Fruit fly (Drosophila melanogaster) whole organism, embryonic: ENCODE data around the gene Arfip.
A peak's percentile ranks its signal among the peaks of the same experiment; 100 is the strongest.

ENCODE experiments used
- ATbp ChIP-seq: fragments of 200-800 bp; sonication (Bioruptor generic); optimal IDR thresholded peaks from 2 replicates; lab custom pipeline; 2017; ENCODE audit warnings: missing biosample characterization, mild to moderate bottlenecking, missing genetic modification characterization, missing genetic modification reagents
- Atf3 ChIP-seq: fragments of 200-800 bp; sonication (Bioruptor generic); optimal IDR thresholded peaks from 3 replicates; lab custom pipeline; 2016; ENCODE audit warnings: missing biosample characterization, missing genetic modification characterization
- CG10147 ChIP-seq: fragments of 200-800 bp; sonication (Bioruptor generic); optimal IDR thresholded peaks from 2 replicates; lab custom pipeline; 2019; ENCODE audit warnings: missing biosample characterization, mild to moderate bottlenecking, missing genetic modification characterization, moderate library complexity
- CG10209 ChIP-seq: fragments of 200-800 bp; sonication (Bioruptor generic); optimal IDR thresholded peaks from 3 replicates; lab custom pipeline; 2017; ENCODE audit warnings: missing biosample characterization, mild to moderate bottlenecking, missing genetic modification characterization, missing genetic modification reagents
- CG10267 ChIP-seq: fragments of 200-800 bp; sonication (Bioruptor generic); optimal IDR thresholded peaks from 2 replicates; lab custom pipeline; 2018; ENCODE audit warnings: missing biosample characterization, mild to moderate bottlenecking, missing genetic modification characterization, moderate library complexity
- CG10431 ChIP-seq: fragments of 200-800 bp; sonication (Bioruptor generic); optimal IDR thresholded peaks from 3 replicates; lab custom pipeline; 2018; ENCODE audit warnings: missing biosample characterization, mild to moderate bottlenecking, missing genetic modification characterization
- CG10462 ChIP-seq: fragments of 200-800 bp; sonication (Bioruptor generic); optimal IDR thresholded peaks from 2 replicates; lab custom pipeline; 2016; ENCODE audit warnings: missing biosample characterization, missing genetic modification characterization
- CG10543 ChIP-seq: fragments of 200-800 bp; sonication (Bioruptor generic); optimal IDR thresholded peaks from 3 replicates; lab custom pipeline; 2017; ENCODE audit warnings: missing biosample characterization, mild to moderate bottlenecking, missing genetic modification characterization, moderate library complexity
- CG12299 ChIP-seq: fragments of 200-800 bp; sonication (Bioruptor generic); optimal IDR thresholded peaks from 2 replicates; lab custom pipeline; 2018; ENCODE audit warnings: missing biosample characterization, mild to moderate bottlenecking, missing genetic modification characterization
- CG13123 ChIP-seq: fragments of 200-800 bp; sonication (Bioruptor generic); optimal IDR thresholded peaks from 2 replicates; lab custom pipeline; 2016; ENCODE audit warnings: missing biosample characterization, missing genetic modification characterization
- CG14667 ChIP-seq: fragments of 200-800 bp; sonication (Bioruptor generic); IDR thresholded peaks from 2 replicates; pipeline ENCODE4 v1.3.6; 2022; ENCODE audit warnings: missing biosample characterization, missing genetic modification characterization
- CG17359 ChIP-seq: fragments of 200-800 bp; sonication (Bioruptor generic); optimal IDR thresholded peaks from 3 replicates; lab custom pipeline; 2018; ENCODE audit warnings: missing biosample characterization, mild to moderate bottlenecking, missing genetic modification characterization, moderate library complexity
- CG18011 ChIP-seq: fragments of 200-800 bp; sonication (Bioruptor generic); optimal IDR thresholded peaks from 2 replicates; lab custom pipeline; 2017; ENCODE audit warnings: missing biosample characterization, missing genetic modification characterization, mild to moderate bottlenecking, moderate library complexity, missing genotype
- CG2116 ChIP-seq: fragments of 200-800 bp; sonication (Bioruptor generic); optimal IDR thresholded peaks from 3 replicates; lab custom pipeline; 2018; ENCODE audit warnings: missing biosample characterization, mild to moderate bottlenecking, missing genetic modification characterization
- CG2199 ChIP-seq: fragments of 200-800 bp; sonication (Bioruptor generic); IDR thresholded peaks from 3 replicates; pipeline ENCODE4 v1.3.6; 2022; ENCODE audit warnings: missing biosample characterization, missing genetic modification characterization
- CG2889 ChIP-seq: fragments of 200-800 bp; sonication (Bioruptor generic); IDR thresholded peaks from 3 replicates; pipeline ENCODE4 v1.3.6; 2022; ENCODE audit warnings: missing biosample characterization, missing genetic modification characterization
- CG30431 ChIP-seq: fragments of 200-800 bp; sonication (Bioruptor generic); optimal IDR thresholded peaks from 2 replicates; lab custom pipeline; 2017; ENCODE audit warnings: missing biosample characterization, missing genetic modification characterization
- CG42726 ChIP-seq: fragments of 200-800 bp; sonication (Bioruptor generic); IDR thresholded peaks from 2 replicates; pipeline ENCODE4 v1.3.6; 2022; ENCODE audit warnings: missing biosample characterization, missing genetic modification characterization; ENCODE audit not compliant: partially characterized antibody
- CG6813 ChIP-seq: fragments of 200-800 bp; sonication (Bioruptor generic); optimal IDR thresholded peaks from 2 replicates; lab custom pipeline; 2017; ENCODE audit warnings: missing biosample characterization, missing genetic modification characterization, mild to moderate bottlenecking, moderate library complexity, missing genetic modification reagents
- CG7839 ChIP-seq: fragments of 200-800 bp; sonication (Bioruptor generic); optimal IDR thresholded peaks from 3 replicates; lab custom pipeline; 2018; ENCODE audit warnings: missing biosample characterization, mild to moderate bottlenecking, missing genetic modification characterization, moderate library complexity
- CG8290 ChIP-seq, 3 experiments: fragments of 200-800 bp; sonication (Bioruptor generic); optimal IDR thresholded peaks; 2 replicates each; lab custom pipeline; 2016 to 2019; ENCODE audit warnings: missing biosample characterization in 3 of 3, missing genetic modification characterization in 3 of 3, mild to moderate bottlenecking in 2 of 3, moderate library complexity in 1 of 3
- CG8765 ChIP-seq: fragments of 200-800 bp; sonication (Bioruptor generic); IDR thresholded peaks from 2 replicates; pipeline ENCODE4 v1.3.6; 2022; ENCODE audit warnings: missing biosample characterization, missing genetic modification characterization
- CG9797 ChIP-seq: fragments of 200-800 bp; sonication (Bioruptor generic); optimal IDR thresholded peaks from 3 replicates; lab custom pipeline; 2018; ENCODE audit warnings: missing biosample characterization, mild to moderate bottlenecking, missing genetic modification characterization
- CG9932 ChIP-seq: fragments of 200-800 bp; sonication (Bioruptor generic); IDR thresholded peaks from 2 replicates; pipeline ENCODE4 v1.3.6; 2022; ENCODE audit warnings: missing biosample characterization, missing genetic modification characterization
- CTCF ChIP-seq: fragments of 200-800 bp; sonication (Bioruptor generic); optimal IDR thresholded peaks from 2 replicates; lab custom pipeline; 2017; ENCODE audit warnings: missing biosample characterization, mild to moderate bottlenecking, missing genetic modification characterization, moderate library complexity
- E2f2 ChIP-seq: fragments of 200-800 bp; sonication (Bioruptor generic); IDR thresholded peaks from 2 replicates; pipeline ENCODE4 v1.3.6; 2022; ENCODE audit warnings: missing biosample characterization, missing genetic modification characterization
- Fer2 ChIP-seq: fragments of 200-800 bp; sonication (Bioruptor generic); optimal IDR thresholded peaks from 2 replicates; lab custom pipeline; 2018; ENCODE audit warnings: missing biosample characterization, mild to moderate bottlenecking, missing genetic modification characterization, moderate library complexity
- HLH4C ChIP-seq: fragments of 200-800 bp; sonication (Bioruptor generic); IDR thresholded peaks from 3 replicates; pipeline ENCODE4 v1.3.6; 2022; ENCODE audit warnings: missing biosample characterization, missing genetic modification characterization; ENCODE audit not compliant: partially characterized antibody
- MBD-R2 ChIP-seq: fragments of 200-800 bp; sonication (Bioruptor generic); IDR thresholded peaks from 2 replicates; pipeline ENCODE4 v1.3.6; 2022; ENCODE audit warnings: missing biosample characterization, missing genetic modification characterization
- Opbp ChIP-seq: fragments of 200-800 bp; sonication (Bioruptor generic); IDR thresholded peaks from 3 replicates; pipeline ENCODE4 v1.3.6; 2022; ENCODE audit warnings: missing biosample characterization, missing genetic modification characterization; ENCODE audit not compliant: partially characterized antibody
- bcd ChIP-seq: fragments of 200-800 bp; sonication (Bioruptor generic); optimal IDR thresholded peaks from 2 replicates; lab custom pipeline; 2017; ENCODE audit warnings: missing biosample characterization, mild to moderate bottlenecking, missing genetic modification characterization
- chinmo ChIP-seq: fragments of 200-800 bp; sonication (Bioruptor generic); IDR thresholded peaks from 4 replicates; pipeline ENCODE4 v1.3.6; 2022; ENCODE audit warnings: missing biosample characterization, missing genetic modification characterization; ENCODE audit not compliant: partially characterized antibody
- crp ChIP-seq, 2 experiments: fragments of 200-800 bp; sonication (Bioruptor generic); optimal IDR thresholded peaks; 2 replicates in 1 of 2; 3 replicates in 1 of 2; lab custom pipeline; 2017; ENCODE audit warnings: missing biosample characterization in 2 of 2, missing genetic modification characterization in 2 of 2, mild to moderate bottlenecking in 1 of 2, moderate library complexity in 1 of 2
- gt ChIP-seq: fragments of 200-800 bp; sonication (Bioruptor generic); IDR thresholded peaks from 2 replicates; pipeline ENCODE4 v1.3.6; 2022; ENCODE audit warnings: missing biosample characterization, missing genetic modification characterization
- inv ChIP-seq: fragments of 200-800 bp; sonication (Bioruptor generic); IDR thresholded peaks from 2 replicates; pipeline ENCODE4 v1.3.6; 2022; ENCODE audit warnings: missing biosample characterization, missing genetic modification characterization; ENCODE audit not compliant: partially characterized antibody
- lab ChIP-seq: fragments of 200-800 bp; sonication (Bioruptor generic); optimal IDR thresholded peaks from 3 replicates; lab custom pipeline; 2017; ENCODE audit warnings: missing biosample characterization, missing genetic modification characterization, mild to moderate bottlenecking, moderate library complexity, missing genetic modification reagents
- mirr ChIP-seq: fragments of 200-800 bp; sonication (Bioruptor generic); optimal IDR thresholded peaks from 3 replicates; lab custom pipeline; 2018; ENCODE audit warnings: missing biosample characterization, mild to moderate bottlenecking, missing genetic modification characterization
- nmo ChIP-seq: fragments of 200-800 bp; sonication (Bioruptor generic); optimal IDR thresholded peaks from 2 replicates; lab custom pipeline; 2018; ENCODE audit warnings: missing biosample characterization, mild to moderate bottlenecking, missing genetic modification characterization, moderate library complexity
- pho ChIP-seq: fragments of 200-800 bp; sonication (Bioruptor generic); optimal IDR thresholded peaks from 2 replicates; lab custom pipeline; 2016; ENCODE audit warnings: missing biosample characterization, missing genetic modification characterization
- prd ChIP-seq, 3 experiments: fragments of >200 bp in 2 of 3; fragments of 200-800 bp in 1 of 3; sonication (Bioruptor generic) in 1 of 3; optimal IDR thresholded peaks in 2 of 3; IDR thresholded peaks in 1 of 3; 2 replicates in 2 of 3; 3 replicates in 1 of 3; pipeline versions ENCODE4 v1.3.6 to Lab custom; 2017 to 2022; ENCODE audit warnings: missing biosample characterization in 1 of 3, missing genetic modification characterization in 1 of 3
- psq ChIP-seq: fragments of 200-800 bp; sonication (Bioruptor generic); optimal IDR thresholded peaks from 2 replicates; lab custom pipeline; 2017; ENCODE audit warnings: missing biosample characterization, missing genetic modification characterization
- pzg ChIP-seq: fragments of 200-800 bp; sonication (Bioruptor generic); optimal IDR thresholded peaks from 3 replicates; lab custom pipeline; 2018; ENCODE audit warnings: missing biosample characterization, mild to moderate bottlenecking, missing genetic modification characterization, moderate library complexity
- ranshi ChIP-seq: fragments of 200-800 bp; sonication (Bioruptor generic); IDR thresholded peaks from 2 replicates; pipeline ENCODE4 v1.3.6; 2022; ENCODE audit warnings: missing biosample characterization, missing genetic modification characterization
- sisA ChIP-seq: fragments of 200-800 bp; sonication (Bioruptor generic); IDR thresholded peaks from 2 replicates; pipeline ENCODE4 v1.3.6; 2022; ENCODE audit warnings: missing biosample characterization, missing genetic modification characterization
- sr ChIP-seq: fragments of 200-800 bp; sonication (Bioruptor generic); IDR thresholded peaks from 3 replicates; pipeline ENCODE4 v1.3.6; 2022; ENCODE audit warnings: missing biosample characterization, missing genetic modification characterization
- wor ChIP-seq: fragments of 200-800 bp; sonication (Bioruptor generic); IDR thresholded peaks from 2 replicates; pipeline ENCODE4 v1.3.6; 2022; ENCODE audit warnings: missing biosample characterization, missing genetic modification characterization

Arfip gene

dm6 chr3R:11243951-11244660 lies 9.3 kb upstream of the Arfip start, which contains the start of the genes CG17734 and CG5214 (continued):
- TF ChIP-seq CG10431 (GFP tag; lab: Kevin White, UChicago) (no peak), inv (peak; percentile 71), CG10543 (no peak), chinmo (GFP tag; lab: Robert Waterston, UW) (0 out of 4 replicates have a peak, but pooled peaks have one; percentile 27), ranshi (GFP tag; lab: Robert Waterston, UW) (0 out of 2 replicates have a peak, but pooled peaks have one; percentile 5), CG9797 (peak; percentile 76), Fer2 (tag; lab: Kevin White, UChicago) (no peak), CG7839 (tag; lab: Kevin White, UChicago) (no peak), CG2116 (GFP tag; lab: Kevin White, UChicago) (peak; percentile 41), CG10267 (tag; lab: Kevin White, UChicago) (peak; percentile 32), nmo (GFP tag; lab: Kevin White, UChicago) (no peak), Atf3 (GFP tag; lab: Kevin White, UChicago) (peak; percentile 38), sr (no peak), CG8765 (no peak), pzg (GFP tag; lab: Kevin White, UChicago) (peak; percentile 86), psq (GFP tag; lab: Kevin White, UChicago) (no peak), CG13123 (peak; percentile 13), CG2889 (no peak), HLH4C (GFP tag; lab: Robert Waterston, UW) (peak; percentile 58; the same call in 2 of the 3 replicates), Opbp (GFP tag; lab: Robert Waterston, UW) (peak; percentile 69; the same call in 2 of the 3 replicates), CG30431 (GFP tag; lab: Kevin White, UChicago) (no peak), CTCF (GFP tag; lab: Kevin White, UChicago) (peak; percentile 96), pho (GFP tag; lab: Kevin White, UChicago) (peak; percentile 29), CG12299 (tag; lab: Kevin White, UChicago) (no peak)

dm6 chr3R:11243057-11243740 lies 8.4 kb upstream of the Arfip start:
- TF ChIP-seq ATbp (GFP tag; lab: Kevin White, UChicago): no peak
- TF ChIP-seq CG8290 (GFP tag; optimal IDR thresholded peaks at IDR 0.05; lab: Kevin White, UChicago): peak; percentile 11
- TF ChIP-seq CG8290 (tag; optimal IDR thresholded peaks at IDR 0.05; lab: Kevin White, UChicago): peak in 1 of 2 experiments; percentile 13
- no peak; the same call in 1 of the 2 replicates for TF ChIP-seq MBD-R2 (GFP tag; lab: Robert Waterston, UW)
- TF ChIP-seq wor (GFP tag; lab: Robert Waterston, UW): no peak
- peak; percentile 20 for TF ChIP-seq bcd
- no peak for TF ChIP-seq CG10462
- no peak for TF ChIP-seq CG2199 (GFP tag; lab: Robert Waterston, UW)
- no peak for TF ChIP-seq CG10209 (GFP tag; lab: Kevin White, UChicago)
- TF ChIP-seq mirr (GFP tag; lab: Kevin White, UChicago): peak; percentile 47
- TF ChIP-seq CG42726 (GFP tag; lab: Robert Waterston, UW): no peak
- peak; percentile 45 for TF ChIP-seq CG10147
- no peak for TF ChIP-seq E2f2 (GFP tag; lab: Robert Waterston, UW)
- TF ChIP-seq CTCF (GFP tag; lab: Kevin White, UChicago): no peak
- TF ChIP-seq CG14667 (GFP tag; lab: Robert Waterston, UW): no peak
- TF ChIP-seq CG6813: peak; percentile 53
- peak; percentile 15; the same call in 1 of the 4 replicates for TF ChIP-seq chinmo (GFP tag; lab: Robert Waterston, UW)
- peak; percentile 57 for TF ChIP-seq CG17359 (tag; lab: Kevin White, UChicago)
- TF ChIP-seq crp (GFP tag; optimal IDR thresholded peaks at IDR 0.05; lab: Kevin White, UChicago): peak in 1 of 2 experiments; percentile 69
- TF ChIP-seq CG18011 (GFP tag; lab: Kevin White, UChicago): no peak
- no peak for TF ChIP-seq gt
- no peak for TF ChIP-seq CG9932
- no peak for TF ChIP-seq sisA (GFP tag; lab: Robert Waterston, UW)
- peak; percentile 77 for TF ChIP-seq lab (GFP tag; lab: Kevin White, UChicago)
- no peak for TF ChIP-seq prd (optimal IDR thresholded peaks at IDR 0.05; lab: Kevin White, UChicago)
- TF ChIP-seq prd (GFP tag; IDR thresholded peaks at IDR 0.05; lab: Robert Waterston, UW): peak; percentile 48; the same call in 1 of the 3 replicates
